Worm (Caenorhabditis elegans): ENCODE measurements around the gene srlf-13.

The srlf-13 gene

DNA sequence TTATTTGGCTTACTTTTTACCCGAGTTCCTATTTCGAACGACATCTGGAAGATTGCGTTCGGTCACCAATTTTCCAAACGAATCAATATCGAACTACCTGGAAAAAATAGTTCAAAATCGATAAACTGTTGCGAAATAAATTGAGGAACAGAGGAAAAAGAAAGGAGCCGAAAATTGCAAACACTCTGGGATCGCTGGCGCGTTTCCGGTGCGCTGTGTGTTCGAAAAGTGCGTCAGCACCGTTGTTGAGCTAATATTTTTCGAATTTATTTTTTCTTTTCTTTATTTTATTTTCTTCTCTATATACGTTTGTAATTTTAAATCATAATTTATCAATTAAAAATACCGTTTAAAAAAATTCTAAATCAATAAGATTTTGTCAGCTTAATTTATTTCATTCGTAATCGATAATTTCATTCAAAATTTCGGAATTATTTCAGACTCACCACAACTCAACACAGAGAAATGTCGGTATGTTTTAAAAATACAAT is 36.7 kb upstream of the srlf-13 start, which contains the start of the genes dnc-1 and lsm-7 (continued):
- TF ChIP-seq mbf-1 (tag; optimal IDR thresholded peaks at IDR 0.05), result no peak
- peak; percentile 59 for TF ChIP-seq F13H6.1 (tag; optimal IDR thresholded peaks at IDR 0.05)
- TF ChIP-seq nhr-237 (tag; optimal IDR thresholded peaks at IDR 0.05), result no peak
- TF ChIP-seq skn-1 (tag; optimal IDR thresholded peaks at IDR 0.05), result no peak
- peak; percentile 55 for TF ChIP-seq mab-5 (tag; optimal IDR thresholded peaks at IDR 0.05)
- peak; percentile 75 for TF ChIP-seq nhr-129 (tag; optimal IDR thresholded peaks at IDR 0.05)
- TF ChIP-seq nhr-21 (tag; optimal IDR thresholded peaks at IDR 0.05), result no peak
- TF ChIP-seq elt-3 (tag; optimal IDR thresholded peaks at IDR 0.05), result no peak
- TF ChIP-seq nhr-11 (tag; optimal IDR thresholded peaks at IDR 0.05), result no peak
- no peak for TF ChIP-seq ceh-16 (tag; optimal IDR thresholded peaks at IDR 0.05)
- TF ChIP-seq nhr-10 (tag; optimal IDR thresholded peaks at IDR 0.05), result no peak
- TF ChIP-seq lsy-2 (tag; optimal IDR thresholded peaks at IDR 0.05), result peak; percentile 47 to 87

DNA sequence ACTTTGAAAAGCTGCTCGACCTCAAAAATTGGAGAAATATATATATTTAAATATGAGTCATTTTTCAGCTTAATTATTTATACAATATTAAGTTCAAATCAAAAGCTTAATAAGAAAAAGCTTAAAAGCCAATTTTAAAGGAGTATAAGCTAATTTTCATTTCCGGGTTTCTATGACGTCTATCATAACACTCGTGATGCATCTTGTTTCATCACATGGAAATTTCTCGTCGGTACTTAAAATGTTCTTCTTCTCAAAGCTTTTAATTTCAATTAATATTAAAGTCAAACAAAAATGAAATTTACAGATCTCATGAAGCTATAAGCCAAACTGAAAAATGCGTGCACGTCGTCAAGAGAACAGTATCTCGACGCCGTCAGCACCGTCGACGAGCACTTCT is 23.4 kb upstream of the srlf-13 start, which contains the start of gene rbr-2:
Gene rbr-2, plus strand, starts transcription at position 301 of the 400 bp plus-strand sequence.
- TF ChIP-seq F13H6.1 (tag; optimal IDR thresholded peaks at IDR 0.05) (no peak), unc-39 (tag; optimal IDR thresholded peaks at IDR 0.05) (no peak), blmp-1 (tag; optimal IDR thresholded peaks at IDR 0.05; ENCODE audit: insufficient read depth) (no peak), lin-11 (tag; optimal IDR thresholded peaks at IDR 0.05) (no peak), nhr-6 (tag; optimal IDR thresholded peaks at IDR 0.05) (no peak), ceh-82 (tag; optimal IDR thresholded peaks at IDR 0.05) (no peak), nhr-21 (tag; optimal IDR thresholded peaks at IDR 0.05) (no peak), aly-2 (tag; optimal IDR thresholded peaks at IDR 0.05) (no peak), mdl-1 (tag; optimal IDR thresholded peaks at IDR 0.05) (no peak), egl-27 (tag; optimal IDR thresholded peaks at IDR 0.05) (no peak), alr-1 (tag; optimal IDR thresholded peaks at IDR 0.05) (no peak), snpc-4 (tag; optimal IDR thresholded peaks at IDR 0.05) (no peak), sma-9 (GFP tag; optimal IDR thresholded peaks at IDR 0.05) (no peak), sma-9 (tag; optimal IDR thresholded peaks at IDR 0.05) (no peak), ama-1 (optimal IDR thresholded peaks at IDR 0.05) (no peak), mbf-1 (tag; optimal IDR thresholded peaks at IDR 0.05) (no peak)

DNA sequence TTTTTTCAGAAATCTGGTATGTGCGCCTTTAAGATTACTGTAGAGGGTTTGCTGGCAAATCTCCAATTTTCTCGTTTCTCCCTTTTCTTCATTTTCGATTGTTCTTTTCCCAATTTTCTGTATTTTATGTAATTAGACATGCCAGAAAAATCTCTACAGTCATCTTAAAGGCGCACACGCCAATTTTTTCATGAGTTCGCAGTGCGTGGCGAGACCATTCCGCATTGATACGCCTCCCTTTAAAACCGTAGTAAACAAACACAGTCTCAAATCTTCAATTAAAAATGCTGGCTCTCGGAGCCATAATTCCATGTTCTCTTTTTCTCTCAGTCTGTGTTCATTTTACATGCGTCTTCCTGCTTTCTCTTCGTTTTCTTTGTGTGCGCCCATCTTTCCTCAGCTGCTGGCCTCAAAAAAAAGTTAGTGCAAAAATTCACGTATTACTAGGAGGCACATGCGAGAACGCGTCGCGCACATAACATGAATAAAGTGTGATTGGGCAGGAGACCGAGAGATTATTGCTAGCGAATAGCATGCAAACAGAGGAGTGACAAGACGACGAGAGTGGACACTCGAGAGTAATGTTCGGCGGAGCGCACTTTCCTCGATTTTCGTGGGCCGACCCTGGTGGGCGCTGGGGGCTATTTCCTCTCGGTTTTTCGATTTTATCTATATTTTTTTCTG is 22.6 kb upstream of the srlf-13 start:
- peak; percentile 74 for TF ChIP-seq ama-1 (optimal IDR thresholded peaks at IDR 0.05)
- TF ChIP-seq nhr-21 (tag; optimal IDR thresholded peaks at IDR 0.05), result peak; percentile 61
- peak; percentile 26 for TF ChIP-seq ztf-4 (tag; optimal IDR thresholded peaks at IDR 0.05)
- no peak for TF ChIP-seq ztf-11 (tag; optimal IDR thresholded peaks at IDR 0.05)
- no peak for TF ChIP-seq nhr-237 (tag; optimal IDR thresholded peaks at IDR 0.05)
- TF ChIP-seq R02D3.7 (tag; optimal IDR thresholded peaks at IDR 0.05), result no peak
- no peak for TF ChIP-seq ZK546.5 (tag; optimal IDR thresholded peaks at IDR 0.05)
- TF ChIP-seq lsy-2 (tag; optimal IDR thresholded peaks at IDR 0.05), result peak; percentile 40 to 80
- TF ChIP-seq zag-1 (tag; optimal IDR thresholded peaks at IDR 0.05), result peak; percentile 37
- TF ChIP-seq mab-5 (tag; optimal IDR thresholded peaks at IDR 0.05), result peak; percentile 84
- no peak for TF ChIP-seq unc-39 (tag; optimal IDR thresholded peaks at IDR 0.05)
- peak; percentile 50 for TF ChIP-seq lin-13 (GFP tag; optimal IDR thresholded peaks at IDR 0.05)
- TF ChIP-seq nhr-77 (tag; optimal IDR thresholded peaks at IDR 0.05), result no peak
- TF ChIP-seq C34F6.9 (tag; optimal IDR thresholded peaks at IDR 0.05), result peak; percentile 96
- peak; percentile 87 for TF ChIP-seq lin-11 (tag; optimal IDR thresholded peaks at IDR 0.05)
- TF ChIP-seq nhr-25 (tag; optimal IDR thresholded peaks at IDR 0.05), result peak; percentile 58
- peak; percentile 17 for TF ChIP-seq Y55F3AM.14 (GFP tag; optimal IDR thresholded peaks at IDR 0.05)
- TF ChIP-seq nhr-6 (tag; optimal IDR thresholded peaks at IDR 0.05), result peak; percentile 60
- TF ChIP-seq nhr-10 (tag; optimal IDR thresholded peaks at IDR 0.05), result peak; percentile 11
- no peak for TF ChIP-seq lin-39 (tag; optimal IDR thresholded peaks at IDR 0.05)
- peak; percentile 65 for TF ChIP-seq gmeb-1 (tag; optimal IDR thresholded peaks at IDR 0.05)
- TF ChIP-seq sma-3 (GFP tag; optimal IDR thresholded peaks at IDR 0.05), result peak; percentile 76
- peak; percentile 57 for TF ChIP-seq snpc-4 (tag; optimal IDR thresholded peaks at IDR 0.05)
- TF ChIP-seq nhr-11 (tag; optimal IDR thresholded peaks at IDR 0.05), result no peak
- no peak for TF ChIP-seq alr-1 (tag; optimal IDR thresholded peaks at IDR 0.05)
- TF ChIP-seq ceh-82 (tag; optimal IDR thresholded peaks at IDR 0.05), result peak; percentile 19
- TF ChIP-seq egl-27 (tag; optimal IDR thresholded peaks at IDR 0.05), result peak; percentile 51
- TF ChIP-seq elt-1 (tag; optimal IDR thresholded peaks at IDR 0.05), result no peak
- TF ChIP-seq ztf-1 (GFP tag; conservative IDR thresholded peaks at IDR 0.05), result no peak
- TF ChIP-seq aly-2 (tag; optimal IDR thresholded peaks at IDR 0.05), result no peak
- peak; percentile 58 for TF ChIP-seq fos-1 (tag; optimal IDR thresholded peaks at IDR 0.05)
- TF ChIP-seq F13H6.1 (tag; optimal IDR thresholded peaks at IDR 0.05), result peak; percentile 92
- TF ChIP-seq sma-9 (GFP tag; optimal IDR thresholded peaks at IDR 0.05), result peak; percentile 72
- no peak for TF ChIP-seq sma-9 (tag; optimal IDR thresholded peaks at IDR 0.05)
- TF ChIP-seq blmp-1 (tag; optimal IDR thresholded peaks at IDR 0.05; ENCODE audit: insufficient read depth), result peak; percentile 40
- peak; percentile 84 for TF ChIP-seq crh-2 (tag; optimal IDR thresholded peaks at IDR 0.05)
- no peak for TF ChIP-seq peb-1 (tag; optimal IDR thresholded peaks at IDR 0.05)
- TF ChIP-seq elt-3 (tag; optimal IDR thresholded peaks at IDR 0.05), result no peak
- peak in 1 of 2 experiments; percentile 77 for TF ChIP-seq mdl-1 (tag; optimal IDR thresholded peaks at IDR 0.05)
- peak; percentile 87 for TF ChIP-seq nhr-129 (tag; optimal IDR thresholded peaks at IDR 0.05)
- no peak for TF ChIP-seq skn-1 (tag; optimal IDR thresholded peaks at IDR 0.05)
- TF ChIP-seq sem-4 (tag; optimal IDR thresholded peaks at IDR 0.05), result peak; percentile 58
- TF ChIP-seq nhr-12 (tag; optimal IDR thresholded peaks at IDR 0.05), result no peak
- TF ChIP-seq mbf-1 (tag; optimal IDR thresholded peaks at IDR 0.05), result no peak
